Worm (Caenorhabditis elegans): ENCODE measurements around the gene sel-11.

DNA sequence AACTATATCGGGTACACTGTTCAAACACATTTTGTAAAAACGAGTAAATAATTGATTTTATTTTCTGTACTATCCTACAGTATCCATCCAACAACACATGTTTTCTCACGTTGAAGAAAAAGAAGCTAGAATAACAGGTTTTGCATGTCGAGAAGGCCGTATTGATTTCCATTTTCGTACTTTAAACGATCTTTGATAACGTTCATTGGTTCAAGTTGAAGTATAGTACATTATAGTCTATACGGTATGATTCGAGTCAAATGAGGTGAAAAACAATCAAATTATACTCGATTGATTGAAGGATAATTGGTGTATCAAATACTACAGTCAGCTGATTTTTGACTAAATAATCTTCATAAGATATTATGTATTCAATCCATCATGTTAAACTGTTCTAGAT is 33.4 kb downstream of the sel-11 start:
- TF ChIP-seq elt-2 (tag; optimal IDR thresholded peaks at IDR 0.05) (no peak), fkh-6 (tag; optimal IDR thresholded peaks at IDR 0.05) (no peak), F13H6.1 (tag; optimal IDR thresholded peaks at IDR 0.05) (no peak), C08G9.2 (tag; optimal IDR thresholded peaks at IDR 0.05) (no peak), ttx-3 (tag; optimal IDR thresholded peaks at IDR 0.05) (no peak), pag-3 (tag; optimal IDR thresholded peaks at IDR 0.05; ENCODE audit: borderline replicate concordance) (no peak), dmd-4 (tag; optimal IDR thresholded peaks at IDR 0.05; ENCODE audit: borderline replicate concordance) (no peak), ceh-34 (tag; optimal IDR thresholded peaks at IDR 0.05) (no peak), fax-1 (tag; optimal IDR thresholded peaks at IDR 0.05) (no peak), ama-1 (optimal IDR thresholded peaks at IDR 0.05) (no peak), rnt-1 (tag; optimal IDR thresholded peaks at IDR 0.05) (no peak), ceh-2 (tag; optimal IDR thresholded peaks at IDR 0.05) (no peak), ceh-18 (tag; optimal IDR thresholded peaks at IDR 0.05) (no peak)
